Worm (Caenorhabditis elegans) whole organism, mixed stage, embryonic: ENCODE results near the gene mrpl-4.

Source experiments
- bed-3 ChIP-seq: fragments of 200-800 bp; sonication (Bioruptor generic); optimal IDR thresholded peaks from 3 replicates; lab custom pipeline; 2018; ENCODE audit warnings: mild to moderate bottlenecking, missing genetic modification characterization, moderate library complexity, missing compliant biosample characterization
- ces-1 ChIP-seq: fragments of 150-350 bp; optimal IDR thresholded peaks from 2 replicates; lab custom pipeline; 2014; ENCODE audit warnings: missing biosample characterization, missing genetic modification reagents, missing genetic modification characterization
- lin-32 ChIP-seq: fragments of 200-800 bp; sonication (Bioruptor generic); optimal IDR thresholded peaks from 2 replicates; lab custom pipeline; 2018; ENCODE audit warnings: mild to moderate bottlenecking, missing genetic modification characterization, missing compliant biosample characterization
- lsy-2 ChIP-seq: fragments of 150-350 bp; optimal IDR thresholded peaks from 2 replicates; lab custom pipeline; 2014; ENCODE audit warnings: missing biosample characterization, missing genetic modification characterization
- mls-2 ChIP-seq: sonication (generic microtip); optimal IDR thresholded peaks from 2 replicates; lab custom pipeline; 2016; ENCODE audit warnings: mild to moderate bottlenecking, missing genetic modification characterization, moderate library complexity, missing compliant biosample characterization
- nhr-237 ChIP-seq: fragments of 150-350 bp; optimal IDR thresholded peaks from 2 replicates; lab custom pipeline; 2014; ENCODE audit warnings: missing biosample characterization, missing genetic modification characterization
- snpc-4 ChIP-seq: fragments of 150-350 bp; optimal IDR thresholded peaks from 2 replicates; lab custom pipeline; 2014; ENCODE audit warnings: missing biosample characterization, missing genetic modification characterization
- tbx-8 ChIP-seq: fragments of 200-800 bp; sonication (Bioruptor generic); optimal IDR thresholded peaks from 2 replicates; lab custom pipeline; 2018; ENCODE audit warnings: mild to moderate bottlenecking, missing genetic modification characterization, moderate library complexity, missing compliant biosample characterization
- unc-39 ChIP-seq: fragments of 150-350 bp; optimal IDR thresholded peaks from 2 replicates; lab custom pipeline; 2014; ENCODE audit warnings: missing biosample characterization, missing genetic modification characterization
- unc-62 ChIP-seq: fragments of 150-350 bp; optimal IDR thresholded peaks from 2 replicates; lab custom pipeline; 2014; ENCODE audit warnings: missing biosample characterization, missing genetic modification reagents, missing genetic modification characterization
- ztf-11 ChIP-seq: fragments of 150-350 bp; optimal IDR thresholded peaks from 2 replicates; lab custom pipeline; 2014; ENCODE audit warnings: missing biosample characterization, missing genetic modification characterization

DNA sequence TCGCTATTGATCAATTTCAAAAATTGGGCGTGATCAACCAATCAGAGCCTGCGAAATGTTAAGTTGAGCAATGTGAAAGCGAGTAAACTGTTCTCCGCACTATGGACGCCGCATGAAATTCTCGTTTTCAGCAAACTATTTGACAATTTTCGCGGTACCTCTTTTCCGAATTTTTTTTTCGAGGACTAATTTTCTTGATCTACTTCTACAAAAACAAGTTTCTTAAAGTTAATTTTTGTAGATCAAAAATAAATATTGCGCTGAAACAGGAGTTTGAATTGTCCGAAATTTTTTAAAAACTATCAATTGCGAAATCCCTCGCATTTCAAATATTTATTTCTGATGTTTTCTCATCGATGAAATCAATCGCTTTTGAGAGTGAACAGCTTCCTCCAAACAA, 50.6 kb downstream of the mrpl-4 start:
- TF ChIP-seq nhr-237 (tag; lab: Kevin White, UChicago) (no peak), lsy-2 (tag; lab: Kevin White, UChicago) (no peak), ces-1 (GFP tag; lab: Kevin White, UChicago) (no peak), unc-62 (GFP tag; lab: Kevin White, UChicago) (no peak), mls-2 (tag; lab: Kevin White, UChicago) (no peak), snpc-4 (no peak), ztf-11 (tag; lab: Kevin White, UChicago) (no peak), bed-3 (GFP tag; lab: Kevin White, UChicago) (no peak), unc-39 (tag; lab: Kevin White, UChicago) (no peak), lin-32 (no peak), tbx-8 (GFP tag; lab: Kevin White, UChicago) (no peak)
